Worm (Caenorhabditis elegans) whole organism, L1 larva: ENCODE results near the gene hot-1.

ENCODE experiments used
- nhr-71 ChIP-seq: sonication (generic microtip); optimal IDR thresholded peaks from 2 replicates; lab custom pipeline; 2016; ENCODE audit warnings: mild to moderate bottlenecking, missing genetic modification characterization, moderate library complexity, missing compliant biosample characterization
- snpc-4 ChIP-seq: fragments of 150-350 bp; optimal IDR thresholded peaks from 2 replicates; lab custom pipeline; 2014; ENCODE audit warnings: missing biosample characterization, missing genetic modification characterization

- TF ChIP-seq snpc-4 (tag; lab: Kevin White, UChicago) (no peak), nhr-71 (peak; percentile 42)
Observed at ce11 chrV:14645817-14646789, 25.2 kb downstream of the hot-1 start, which contains the start of the genes rfc-1 and pmp-3.
